Fruit fly (Drosophila melanogaster) whole organism, embryonic: ENCODE measurements around the gene gfzf.

Experiments
- ATbp ChIP-seq: fragments of 200-800 bp; sonication (Bioruptor generic); optimal IDR thresholded peaks from 2 replicates; lab custom pipeline; 2017; ENCODE audit warnings: missing biosample characterization, mild to moderate bottlenecking, missing genetic modification characterization, missing genetic modification reagents
- Bdp1 ChIP-seq: fragments of 200-800 bp; sonication (Bioruptor generic); optimal IDR thresholded peaks from 3 replicates; lab custom pipeline; 2016; ENCODE audit warnings: missing biosample characterization, missing genetic modification characterization
- CG10462 ChIP-seq: fragments of 200-800 bp; sonication (Bioruptor generic); optimal IDR thresholded peaks from 2 replicates; lab custom pipeline; 2016; ENCODE audit warnings: missing biosample characterization, missing genetic modification characterization
- CG11504 ChIP-seq: fragments of 200-800 bp; sonication (Bioruptor generic); optimal IDR thresholded peaks from 3 replicates; lab custom pipeline; 2019; ENCODE audit warnings: missing biosample characterization, mild to moderate bottlenecking, missing genetic modification characterization, moderate library complexity
- CG11723 ChIP-seq: fragments of 200-800 bp; sonication (Bioruptor generic); optimal IDR thresholded peaks from 2 replicates; lab custom pipeline; 2017; ENCODE audit warnings: missing biosample characterization, mild to moderate bottlenecking, missing genetic modification characterization
- CG12071 ChIP-seq: fragments of 200-800 bp; sonication (Bioruptor generic); optimal IDR thresholded peaks from 3 replicates; lab custom pipeline; 2018; ENCODE audit warnings: missing biosample characterization, mild to moderate bottlenecking, missing genetic modification characterization
- CG13424 ChIP-seq: fragments of 200-800 bp; sonication (Bioruptor generic); optimal IDR thresholded peaks from 2 replicates; lab custom pipeline; 2019; ENCODE audit warnings: missing biosample characterization, mild to moderate bottlenecking, missing genetic modification characterization, moderate library complexity
- CG17186 ChIP-seq: fragments of 200-800 bp; sonication (Bioruptor generic); optimal IDR thresholded peaks from 3 replicates; lab custom pipeline; 2017; ENCODE audit warnings: missing biosample characterization, missing genetic modification reagents, missing genetic modification characterization
- CG17328 ChIP-seq: fragments of 200-800 bp; sonication (Bioruptor generic); IDR thresholded peaks from 2 replicates; pipeline ENCODE4 v1.3.6; 2022; ENCODE audit warnings: missing biosample characterization, missing genetic modification characterization
- CG17802 ChIP-seq: fragments of 200-800 bp; sonication (Bioruptor generic); optimal IDR thresholded peaks from 2 replicates; lab custom pipeline; 2018; ENCODE audit warnings: missing biosample characterization, mild to moderate bottlenecking, missing genetic modification characterization, moderate library complexity
- CG1832 ChIP-seq: fragments of 200-800 bp; sonication (Bioruptor generic); optimal IDR thresholded peaks from 2 replicates; lab custom pipeline; 2017; ENCODE audit warnings: missing biosample characterization, mild to moderate bottlenecking, missing genetic modification characterization, inconsistent platforms
- CG18619 ChIP-seq: fragments of 200-800 bp; sonication (Bioruptor generic); optimal IDR thresholded peaks from 3 replicates; lab custom pipeline; 2017; ENCODE audit warnings: missing biosample characterization, mild to moderate bottlenecking, missing genetic modification characterization
- CG34422 ChIP-seq: fragments of 200-800 bp; sonication (Bioruptor generic); IDR thresholded peaks from 3 replicates; pipeline ENCODE4 v1.3.6; 2022; ENCODE audit warnings: missing biosample characterization, missing genetic modification characterization
- CG3726 ChIP-seq: fragments of 200-800 bp; sonication (Bioruptor generic); IDR thresholded peaks from 3 replicates; pipeline ENCODE4, ENCODE4 v1.3.6; 2022; ENCODE audit warnings: missing biosample characterization, missing genetic modification characterization
- CG4730 ChIP-seq: fragments of 200-800 bp; sonication (Bioruptor generic); IDR thresholded peaks from 2 replicates; pipeline ENCODE4 v1.3.6; 2022; ENCODE audit warnings: missing biosample characterization, missing genetic modification characterization
- CG5245 ChIP-seq: fragments of 200-800 bp; sonication (Bioruptor generic); optimal IDR thresholded peaks from 3 replicates; lab custom pipeline; 2016; ENCODE audit warnings: missing biosample characterization, missing genetic modification characterization
- CG7271 ChIP-seq: fragments of 200-800 bp; sonication (Bioruptor generic); optimal IDR thresholded peaks from 2 replicates; lab custom pipeline; 2018; ENCODE audit warnings: missing biosample characterization, mild to moderate bottlenecking, missing genetic modification characterization, moderate library complexity
- CG7357 ChIP-seq: fragments of 200-800 bp; sonication (Bioruptor generic); IDR thresholded peaks from 3 replicates; pipeline ENCODE4 v1.3.6; 2022; ENCODE audit warnings: missing biosample characterization, missing genetic modification characterization
- CG7928 ChIP-seq: fragments of 200-800 bp; sonication (Bioruptor generic); optimal IDR thresholded peaks from 2 replicates; lab custom pipeline; 2017; ENCODE audit warnings: missing biosample characterization, mild to moderate bottlenecking, missing genetic modification characterization
- Camta ChIP-seq: fragments of 200-800 bp; sonication (Bioruptor generic); optimal IDR thresholded peaks from 2 replicates; lab custom pipeline; 2016; ENCODE audit warnings: missing biosample characterization, missing genetic modification characterization
- D ChIP-seq, 2 experiments: fragments of 200-800 bp in 1 of 2; fragments of >200 bp in 1 of 2; sonication (Bioruptor generic) in 1 of 2; optimal IDR thresholded peaks; 2 replicates in 1 of 2; 3 replicates in 1 of 2; lab custom pipeline; 2017; ENCODE audit warnings: mild to moderate bottlenecking in 1 of 2, missing biosample characterization in 1 of 2, missing genetic modification characterization in 1 of 2, missing genetic modification reagents in 1 of 2
- E2f1 ChIP-seq: fragments of 200-800 bp; sonication (Bioruptor generic); IDR thresholded peaks from 2 replicates; pipeline ENCODE4 v1.3.6; 2022; ENCODE audit warnings: missing biosample characterization, missing genetic modification characterization
- Hand ChIP-seq: fragments of 200-800 bp; sonication (Bioruptor generic); optimal IDR thresholded peaks from 2 replicates; lab custom pipeline; 2017; ENCODE audit warnings: mild to moderate bottlenecking, missing biosample characterization, missing genetic modification reagents, missing genetic modification characterization
- Hr51 ChIP-seq, 2 experiments: fragments of 200-800 bp; sonication (Bioruptor generic); optimal IDR thresholded peaks; 2 replicates in 1 of 2; 3 replicates in 1 of 2; lab custom pipeline; 2016 to 2018; ENCODE audit warnings: missing biosample characterization in 2 of 2, missing genetic modification characterization in 2 of 2, mild to moderate bottlenecking in 1 of 2, moderate library complexity in 1 of 2
- MESR4 ChIP-seq: fragments of 200-800 bp; sonication (Bioruptor generic); optimal IDR thresholded peaks from 2 replicates; lab custom pipeline; 2018; ENCODE audit warnings: missing biosample characterization, mild to moderate bottlenecking, missing genetic modification characterization, moderate library complexity
- Pdp1 ChIP-seq, 2 experiments: fragments of 200-800 bp; sonication (Bioruptor generic); optimal IDR thresholded peaks; 3 replicates each; lab custom pipeline; 2016; ENCODE audit warnings: missing biosample characterization in 2 of 2, missing genetic modification characterization in 2 of 2, mild to moderate bottlenecking in 1 of 2, moderate library complexity in 1 of 2
- Rfx ChIP-seq: fragments of 200-800 bp; sonication (Bioruptor generic); IDR thresholded peaks from 2 replicates; pipeline ENCODE4 v1.3.6; 2022; ENCODE audit warnings: missing biosample characterization, missing genetic modification characterization
- Sox100B ChIP-seq: fragments of 200-800 bp; sonication (Bioruptor generic); optimal IDR thresholded peaks from 3 replicates; lab custom pipeline; 2018; ENCODE audit warnings: missing biosample characterization, mild to moderate bottlenecking, missing genetic modification characterization
- Ssrp ChIP-seq: fragments of 200-800 bp; sonication (Bioruptor generic); optimal IDR thresholded peaks from 2 replicates; lab custom pipeline; 2018; ENCODE audit warnings: missing biosample characterization, mild to moderate bottlenecking, missing genetic modification characterization, moderate library complexity
- Tbp ChIP-seq: fragments of >200 bp; optimal IDR thresholded peaks from 2 replicates; lab custom pipeline; 2018; ENCODE audit warnings: missing biosample characterization, missing genetic modification characterization
- ato ChIP-seq: fragments of 200-800 bp; sonication (Bioruptor generic); IDR thresholded peaks from 2 replicates; pipeline ENCODE4 v1.3.6; 2022; ENCODE audit warnings: missing biosample characterization, missing genetic modification characterization; ENCODE audit not compliant: partially characterized antibody
- cg ChIP-seq: fragments of 200-800 bp; sonication (Bioruptor generic); optimal IDR thresholded peaks from 3 replicates; lab custom pipeline; 2019; ENCODE audit warnings: missing biosample characterization, mild to moderate bottlenecking, missing genetic modification characterization, moderate library complexity
- danr ChIP-seq: fragments of 200-800 bp; sonication (Bioruptor generic); IDR thresholded peaks from 2 replicates; pipeline ENCODE4 v1.3.6; 2022; ENCODE audit warnings: missing biosample characterization, missing genetic modification characterization
- dati ChIP-seq: fragments of 200-800 bp; sonication (Bioruptor generic); IDR thresholded peaks from 2 replicates; pipeline ENCODE4 v1.3.6; 2022; ENCODE audit warnings: missing biosample characterization, missing genetic modification characterization
- dmrt99B ChIP-seq: fragments of 200-800 bp; sonication (Bioruptor generic); optimal IDR thresholded peaks from 2 replicates; lab custom pipeline; 2018; ENCODE audit warnings: missing biosample characterization, mild to moderate bottlenecking, missing genetic modification characterization, moderate library complexity
- fru ChIP-seq: fragments of >200 bp; optimal IDR thresholded peaks from 2 replicates; lab custom pipeline; 2017
- ftz-f1 ChIP-seq: fragments of 200-800 bp; sonication (Bioruptor generic); optimal IDR thresholded peaks from 2 replicates; lab custom pipeline; 2016; ENCODE audit warnings: missing biosample characterization, missing genetic modification characterization
- gce ChIP-seq: fragments of 200-800 bp; sonication (Bioruptor generic); IDR thresholded peaks from 3 replicates; pipeline ENCODE4 v1.3.6; 2022; ENCODE audit warnings: missing biosample characterization, missing genetic modification characterization
- insv ChIP-seq, 2 experiments: fragments of 200-800 bp; sonication (Bioruptor generic); optimal IDR thresholded peaks; 3 replicates each; lab custom pipeline; 2016 to 2018; ENCODE audit warnings: missing biosample characterization in 2 of 2, missing genetic modification characterization in 2 of 2
- kay ChIP-seq: fragments of 200-800 bp; sonication (Bioruptor generic); optimal IDR thresholded peaks from 2 replicates; lab custom pipeline; 2016; ENCODE audit warnings: missing biosample characterization, missing genetic modification characterization
- klu ChIP-seq: fragments of 200-800 bp; sonication (Bioruptor generic); IDR thresholded peaks from 2 replicates; pipeline ENCODE4 v1.3.6; 2022; ENCODE audit warnings: missing biosample characterization, missing genetic modification characterization
- pan ChIP-seq, 4 experiments: fragments of >200 bp in 3 of 4; fragments of 200-800 bp in 1 of 4; sonication (Bioruptor generic) in 1 of 4; optimal IDR thresholded peaks in 3 of 4; IDR thresholded peaks in 1 of 4; 2 replicates each; pipeline versions ENCODE4 v1.3.6 to Lab custom; 2017 to 2022; ENCODE audit warnings: missing biosample characterization in 2 of 4, missing genetic modification characterization in 2 of 4, mixed read lengths in 1 of 4
- pzg ChIP-seq: fragments of 200-800 bp; sonication (Bioruptor generic); optimal IDR thresholded peaks from 3 replicates; lab custom pipeline; 2018; ENCODE audit warnings: missing biosample characterization, mild to moderate bottlenecking, missing genetic modification characterization, moderate library complexity
- scrt ChIP-seq: fragments of 200-800 bp; sonication (Bioruptor generic); optimal IDR thresholded peaks from 2 replicates; lab custom pipeline; 2018; ENCODE audit warnings: missing biosample characterization, mild to moderate bottlenecking, missing genetic modification characterization, moderate library complexity
- sens-2 ChIP-seq: fragments of 200-800 bp; sonication (Bioruptor generic); IDR thresholded peaks from 2 replicates; pipeline ENCODE4 v1.3.6; 2022; ENCODE audit warnings: missing biosample characterization, missing genetic modification characterization
- wek ChIP-seq: fragments of 200-800 bp; sonication (Bioruptor generic); optimal IDR thresholded peaks from 3 replicates; lab custom pipeline; 2018; ENCODE audit warnings: missing biosample characterization, mild to moderate bottlenecking, missing genetic modification characterization, moderate library complexity
- yki ChIP-seq: fragments of >200 bp; optimal IDR thresholded peaks from 3 replicates; lab custom pipeline; 2018
- zfh2 ChIP-seq: fragments of 200-800 bp; sonication (Bioruptor generic); optimal IDR thresholded peaks from 2 replicates; lab custom pipeline; 2016; ENCODE audit warnings: missing biosample characterization, missing genetic modification characterization

Gene gfzf

DNA sequence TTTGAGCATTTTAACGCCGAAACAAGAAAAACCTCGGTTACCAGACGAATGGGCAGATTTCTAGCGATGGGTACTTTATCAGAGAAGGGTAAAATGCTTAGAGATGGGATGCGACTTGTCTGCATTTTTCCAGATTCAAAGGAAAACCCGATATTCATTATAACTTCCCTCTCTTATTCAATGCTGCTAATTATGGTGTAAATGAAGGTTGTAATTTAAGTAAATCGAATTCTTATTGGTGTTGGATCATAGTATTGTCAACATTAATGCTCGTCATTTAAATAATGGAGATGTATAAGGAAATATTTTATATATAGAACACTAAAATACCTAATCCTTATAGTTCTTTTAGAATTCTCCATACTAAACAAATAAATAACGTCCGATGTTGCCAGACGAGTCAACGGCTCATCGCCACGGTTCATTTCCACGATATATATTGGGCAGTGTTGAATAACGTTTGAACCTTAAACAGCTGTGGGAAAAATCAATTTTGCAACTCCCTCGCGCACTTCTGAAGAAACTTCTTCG is 26.6 kb downstream of the gfzf start, which contains the start of the genes Alh and CG10098 (continued):
- peak; percentile 64 for TF ChIP-seq Bdp1
- TF ChIP-seq Sox100B (GFP tag; lab: Kevin White, UChicago), result peak; percentile 72
- peak; percentile 74 to 90 for TF ChIP-seq Hr51 (GFP tag; optimal IDR thresholded peaks at IDR 0.05; lab: Kevin White, UChicago)
- TF ChIP-seq ftz-f1, result peak; percentile 44
- 0 out of 3 replicates have a peak, but pooled peaks have one; percentile 54 for TF ChIP-seq gce (GFP tag; lab: Robert Waterston, UW)
- TF ChIP-seq CG4730, result peak; percentile 74
- TF ChIP-seq CG18619, result peak; percentile 85
- TF ChIP-seq CG17186 (GFP tag; lab: Kevin White, UChicago), result peak; percentile 14
- 0 out of 2 replicates have a peak, but pooled peaks have one; percentile 18 for TF ChIP-seq dati (GFP tag; lab: Robert Waterston, UW)
- peak; percentile 69; the same call in 2 of the 3 replicates for TF ChIP-seq CG3726 (GFP tag; lab: Robert Waterston, UW)
- TF ChIP-seq Tbp, result no peak
- TF ChIP-seq ato (GFP tag; lab: Robert Waterston, UW), result no peak; the same call in 1 of the 2 replicates
- TF ChIP-seq CG1832 (GFP tag; lab: Kevin White, UChicago), result no peak
- peak; percentile 73 for TF ChIP-seq CG11723 (GFP tag; lab: Kevin White, UChicago)
- no peak for TF ChIP-seq scrt (GFP tag; lab: Kevin White, UChicago)
- TF ChIP-seq CG12071 (GFP tag; lab: Kevin White, UChicago), result no peak
- no peak for TF ChIP-seq D (optimal IDR thresholded peaks at IDR 0.05; lab: Kevin White, UChicago)
- peak; percentile 77 for TF ChIP-seq D (GFP tag; optimal IDR thresholded peaks at IDR 0.05; lab: Kevin White, UChicago)
- peak; percentile 29 for TF ChIP-seq Hand (GFP tag; lab: Kevin White, UChicago)
- TF ChIP-seq CG17802 (tag; lab: Kevin White, UChicago), result no peak
- peak; percentile 43 for TF ChIP-seq CG7928 (GFP tag; lab: Kevin White, UChicago)
- peak; percentile 86 for TF ChIP-seq Camta
- TF ChIP-seq CG11504 (tag; lab: Kevin White, UChicago), result peak; percentile 80
- peak; percentile 65; the same call in 1 of the 2 replicates for TF ChIP-seq klu (GFP tag; lab: Robert Waterston, UW)
- TF ChIP-seq MESR4, result no peak
- TF ChIP-seq CG34422 (GFP tag; lab: Robert Waterston, UW), result peak; percentile 69; the same call in 1 of the 3 replicates
- TF ChIP-seq CG5245 (GFP tag; lab: Kevin White, UChicago), result peak; percentile 68
- no peak for TF ChIP-seq CG7271 (tag; lab: Kevin White, UChicago)
- peak; percentile 64 for TF ChIP-seq pzg (GFP tag; lab: Kevin White, UChicago)
- TF ChIP-seq CG17328 (GFP tag; lab: Robert Waterston, UW), result peak; percentile 73
- peak; percentile 9 for TF ChIP-seq cg
- TF ChIP-seq ATbp (GFP tag; lab: Kevin White, UChicago), result peak; percentile 34
- peak; percentile 71 for TF ChIP-seq CG10462 (GFP tag; lab: Kevin White, UChicago)
- no peak for TF ChIP-seq fru (lab: Kevin White, UChicago)
- TF ChIP-seq danr (GFP tag; lab: Robert Waterston, UW), result peak; percentile 56; the same call in 1 of the 2 replicates
- TF ChIP-seq zfh2 (GFP tag; lab: Kevin White, UChicago), result peak; percentile 95
- no peak for TF ChIP-seq wek (GFP tag; lab: Kevin White, UChicago)
- peak; percentile 62 for TF ChIP-seq E2f1 (GFP tag; lab: Robert Waterston, UW)
- no peak for TF ChIP-seq pan (optimal IDR thresholded peaks at IDR 0.05; lab: Kevin White, UChicago)
- TF ChIP-seq pan (GFP tag; optimal IDR thresholded peaks at IDR 0.05 in 1 of 2, IDR thresholded peaks at IDR 0.05 in 1 of 2), result peak in 1 of 2 experiments; percentile 70
- peak; percentile 86 for TF ChIP-seq CG13424
- peak; percentile 89 for TF ChIP-seq Rfx (GFP tag; lab: Robert Waterston, UW)
- TF ChIP-seq insv (GFP tag; optimal IDR thresholded peaks at IDR 0.05; lab: Kevin White, UChicago), result peak in 1 of 2 experiments; percentile 52
- TF ChIP-seq kay (GFP tag; lab: Kevin White, UChicago), result peak; percentile 73
- peak; percentile 70 for TF ChIP-seq dmrt99B (tag; lab: Kevin White, UChicago)
- peak; percentile 83 to 91 for TF ChIP-seq Pdp1 (GFP tag; optimal IDR thresholded peaks at IDR 0.05; lab: Kevin White, UChicago)
- TF ChIP-seq sens-2 (GFP tag; lab: Robert Waterston, UW), result peak; percentile 59; the same call in 1 of the 2 replicates
- TF ChIP-seq CG7357 (GFP tag; lab: Robert Waterston, UW), result peak; percentile 66
- TF ChIP-seq Ssrp, result peak; percentile 86
- TF ChIP-seq yki (lab: Kevin White, UChicago), result no peak
